Fruit fly (Drosophila melanogaster) whole organism, embryonic: ENCODE data around the gene CG8065.

ENCODE experiments used
- Antp ChIP-seq: fragments of 200-800 bp; sonication (Bioruptor generic); optimal IDR thresholded peaks from 3 replicates; lab custom pipeline; 2016; ENCODE audit warnings: missing biosample characterization, missing genetic modification characterization
- Atf6 ChIP-seq: fragments of 200-800 bp; sonication (Bioruptor generic); IDR thresholded peaks from 2 replicates; pipeline ENCODE4 v1.3.6; 2022; ENCODE audit warnings: missing biosample characterization, missing genetic modification characterization
- Bdp1 ChIP-seq: fragments of 200-800 bp; sonication (Bioruptor generic); optimal IDR thresholded peaks from 3 replicates; lab custom pipeline; 2016; ENCODE audit warnings: missing biosample characterization, missing genetic modification characterization
- CG10274 ChIP-seq: fragments of 200-800 bp; sonication (Bioruptor generic); optimal IDR thresholded peaks from 3 replicates; lab custom pipeline; 2017; ENCODE audit warnings: missing biosample characterization, mild to moderate bottlenecking, missing genetic modification characterization
- CG10979 ChIP-seq: fragments of 200-800 bp; sonication (Bioruptor generic); optimal IDR thresholded peaks from 2 replicates; lab custom pipeline; 2018; ENCODE audit warnings: missing biosample characterization, mild to moderate bottlenecking, missing genetic modification characterization, moderate library complexity
- CG12769 ChIP-seq: fragments of 200-800 bp; sonication (Bioruptor generic); optimal IDR thresholded peaks from 2 replicates; lab custom pipeline; 2019; ENCODE audit warnings: missing biosample characterization, mild to moderate bottlenecking, missing genetic modification characterization, moderate library complexity
- CG16779 ChIP-seq: fragments of 200-800 bp; sonication (Bioruptor generic); IDR thresholded peaks from 2 replicates; pipeline ENCODE4 v1.3.6; 2022; ENCODE audit warnings: missing biosample characterization, missing genetic modification characterization
- CG16815 ChIP-seq: fragments of 200-800 bp; sonication (Bioruptor generic); optimal IDR thresholded peaks from 3 replicates; lab custom pipeline; 2017; ENCODE audit warnings: missing biosample characterization, mild to moderate bottlenecking, missing genetic modification characterization
- CG17186 ChIP-seq: fragments of 200-800 bp; sonication (Bioruptor generic); optimal IDR thresholded peaks from 3 replicates; lab custom pipeline; 2017; ENCODE audit warnings: missing biosample characterization, missing genetic modification reagents, missing genetic modification characterization
- CG17912 ChIP-seq: fragments of 200-800 bp; sonication (Bioruptor generic); optimal IDR thresholded peaks from 2 replicates; lab custom pipeline; 2018; ENCODE audit warnings: missing biosample characterization, mild to moderate bottlenecking, missing genetic modification characterization
- CG1792 ChIP-seq: fragments of 200-800 bp; sonication (Bioruptor generic); optimal IDR thresholded peaks from 2 replicates; lab custom pipeline; 2016; ENCODE audit warnings: missing biosample characterization, missing genetic modification characterization
- CG18476 ChIP-seq: fragments of 200-800 bp; sonication (Bioruptor generic); optimal IDR thresholded peaks from 2 replicates; lab custom pipeline; 2016; ENCODE audit warnings: missing biosample characterization, mild to moderate bottlenecking, missing genetic modification characterization
- CG3065 ChIP-seq: fragments of 200-800 bp; sonication (Bioruptor generic); optimal IDR thresholded peaks from 2 replicates; lab custom pipeline; 2016; ENCODE audit warnings: missing biosample characterization, missing genetic modification characterization
- CG34376 ChIP-seq: fragments of 200-800 bp; sonication (Bioruptor generic); optimal IDR thresholded peaks from 2 replicates; lab custom pipeline; 2018; ENCODE audit warnings: missing biosample characterization, mild to moderate bottlenecking, missing genetic modification characterization
- CG5245 ChIP-seq: fragments of 200-800 bp; sonication (Bioruptor generic); optimal IDR thresholded peaks from 3 replicates; lab custom pipeline; 2016; ENCODE audit warnings: missing biosample characterization, missing genetic modification characterization
- CG6254 ChIP-seq: fragments of 200-800 bp; sonication (Bioruptor generic); optimal IDR thresholded peaks from 3 replicates; lab custom pipeline; 2017; ENCODE audit warnings: mild to moderate bottlenecking, missing biosample characterization, missing genetic modification reagents, missing genetic modification characterization
- CG6272 ChIP-seq: fragments of 200-800 bp; sonication (Bioruptor generic); IDR thresholded peaks from 2 replicates; pipeline ENCODE4 v1.3.6; 2022; ENCODE audit warnings: missing biosample characterization, missing genetic modification characterization
- CG8478 ChIP-seq: fragments of >200 bp; optimal IDR thresholded peaks from 2 replicates; lab custom pipeline; 2018
- CHES-1-like ChIP-seq: fragments of 200-800 bp; sonication (Bioruptor generic); optimal IDR thresholded peaks from 2 replicates; lab custom pipeline; 2016; ENCODE audit warnings: missing biosample characterization, missing genetic modification characterization
- CkIIα-i1 ChIP-seq: fragments of 200-800 bp; sonication (Bioruptor generic); IDR thresholded peaks from 2 replicates; pipeline ENCODE4 v1.3.6; 2022; ENCODE audit warnings: missing biosample characterization, missing genetic modification characterization
- Dip2 ChIP-seq: fragments of 200-800 bp; sonication (Bioruptor generic); IDR thresholded peaks from 2 replicates; pipeline ENCODE4 v1.3.6; 2022; ENCODE audit warnings: missing biosample characterization, missing genetic modification characterization
- Doc3 ChIP-seq: fragments of 200-800 bp; sonication (Bioruptor generic); IDR thresholded peaks from 3 replicates; pipeline ENCODE4 v1.3.6; 2022; ENCODE audit warnings: missing biosample characterization, missing genetic modification characterization; ENCODE audit not compliant: partially characterized antibody
- Eip74EF ChIP-seq, 2 experiments: fragments of 200-800 bp in 1 of 2; fragments of >200 bp in 1 of 2; sonication (Bioruptor generic) in 1 of 2; optimal IDR thresholded peaks; 2 replicates each; lab custom pipeline; 2017 to 2019; ENCODE audit warnings: missing biosample characterization in 2 of 2, missing genetic modification characterization in 2 of 2, mild to moderate bottlenecking in 1 of 2, moderate library complexity in 1 of 2
- HmgD ChIP-seq: fragments of 200-800 bp; sonication (Bioruptor generic); optimal IDR thresholded peaks from 3 replicates; lab custom pipeline; 2016; ENCODE audit warnings: missing biosample characterization, missing genetic modification characterization
- Hr39 ChIP-seq: fragments of >200 bp; optimal IDR thresholded peaks from 2 replicates; lab custom pipeline; 2017
- Hr78 ChIP-seq, 2 experiments: fragments of 200-800 bp in 1 of 2; fragments of >200 bp in 1 of 2; sonication (Bioruptor generic) in 1 of 2; optimal IDR thresholded peaks; 2 replicates each; lab custom pipeline; 2017 to 2019; ENCODE audit warnings: missing biosample characterization in 2 of 2, missing genetic modification characterization in 2 of 2, mild to moderate bottlenecking in 1 of 2, moderate library complexity in 1 of 2
- Mrtf ChIP-seq: fragments of 200-800 bp; sonication (Bioruptor generic); IDR thresholded peaks from 3 replicates; pipeline ENCODE4 v1.3.6; 2022; ENCODE audit warnings: missing biosample characterization, missing genetic modification characterization
- Poxn ChIP-seq: fragments of 200-800 bp; sonication (Bioruptor generic); IDR thresholded peaks from 2 replicates; pipeline ENCODE4 v1.3.6; 2022; ENCODE audit warnings: missing biosample characterization, missing genetic modification characterization
- Sox100B ChIP-seq: fragments of 200-800 bp; sonication (Bioruptor generic); optimal IDR thresholded peaks from 3 replicates; lab custom pipeline; 2018; ENCODE audit warnings: missing biosample characterization, mild to moderate bottlenecking, missing genetic modification characterization
- aop ChIP-seq: fragments of 200-800 bp; sonication (Bioruptor generic); IDR thresholded peaks from 2 replicates; pipeline ENCODE4 v1.3.6; 2022; ENCODE audit warnings: missing biosample characterization, missing genetic modification characterization
- bsh ChIP-seq, 2 experiments: fragments of 200-800 bp; sonication (Bioruptor generic); optimal IDR thresholded peaks; 2 replicates each; lab custom pipeline; 2017 to 2018; ENCODE audit warnings: mild to moderate bottlenecking in 2 of 2, missing biosample characterization in 2 of 2, missing genetic modification characterization in 2 of 2, moderate library complexity in 1 of 2
- chm ChIP-seq: fragments of 200-800 bp; sonication (Bioruptor generic); IDR thresholded peaks from 2 replicates; pipeline ENCODE4 v1.3.6; 2022; ENCODE audit warnings: missing biosample characterization, missing genetic modification characterization
- corto ChIP-seq: fragments of 200-800 bp; sonication (Bioruptor generic); optimal IDR thresholded peaks from 2 replicates; lab custom pipeline; 2016; ENCODE audit warnings: missing biosample characterization, mild to moderate bottlenecking, missing genetic modification characterization, moderate library complexity
- crol ChIP-seq: fragments of 200-800 bp; sonication (Bioruptor generic); IDR thresholded peaks from 2 replicates; pipeline ENCODE4 v1.3.6; 2022; ENCODE audit warnings: missing biosample characterization, missing genetic modification characterization
- ems ChIP-seq: fragments of 200-800 bp; sonication (Bioruptor generic); optimal IDR thresholded peaks from 3 replicates; lab custom pipeline; 2016; ENCODE audit warnings: missing biosample characterization, missing genetic modification characterization
- en ChIP-seq: fragments of 200-800 bp; sonication (Bioruptor generic); optimal IDR thresholded peaks from 2 replicates; lab custom pipeline; 2016; ENCODE audit warnings: missing biosample characterization, missing genetic modification characterization
- ewg ChIP-seq: fragments of 200-800 bp; sonication (Bioruptor generic); optimal IDR thresholded peaks from 3 replicates; lab custom pipeline; 2017; ENCODE audit warnings: mild to moderate bottlenecking, missing biosample characterization, missing genetic modification reagents, missing genetic modification characterization
- exex ChIP-seq: fragments of 200-800 bp; sonication (Bioruptor generic); optimal IDR thresholded peaks from 4 replicates; lab custom pipeline; 2018; ENCODE audit warnings: missing biosample characterization, mild to moderate bottlenecking, missing genetic modification characterization, moderate library complexity
- insv ChIP-seq, 2 experiments: fragments of 200-800 bp; sonication (Bioruptor generic); optimal IDR thresholded peaks; 3 replicates each; lab custom pipeline; 2016 to 2018; ENCODE audit warnings: missing biosample characterization in 2 of 2, missing genetic modification characterization in 2 of 2
- kay ChIP-seq: fragments of 200-800 bp; sonication (Bioruptor generic); optimal IDR thresholded peaks from 2 replicates; lab custom pipeline; 2016; ENCODE audit warnings: missing biosample characterization, missing genetic modification characterization
- lmd ChIP-seq: fragments of 200-800 bp; sonication (Bioruptor generic); IDR thresholded peaks from 2 replicates; pipeline ENCODE4 v1.3.6; 2022; ENCODE audit warnings: missing biosample characterization, missing genetic modification characterization
- nau ChIP-seq: fragments of 200-800 bp; sonication (Bioruptor generic); optimal IDR thresholded peaks from 3 replicates; lab custom pipeline; 2017; ENCODE audit warnings: missing biosample characterization, mild to moderate bottlenecking, missing genetic modification characterization, missing genetic modification reagents
- otp ChIP-seq: fragments of 200-800 bp; sonication (Bioruptor generic); IDR thresholded peaks from 3 replicates; pipeline ENCODE4, ENCODE4 v1.3.6; 2022; ENCODE audit warnings: missing biosample characterization, missing genetic modification characterization
- p53 ChIP-seq: fragments of 200-800 bp; sonication (Bioruptor generic); optimal IDR thresholded peaks from 2 replicates; lab custom pipeline; 2016; ENCODE audit warnings: missing biosample characterization, missing genetic modification characterization
- pzg ChIP-seq: fragments of 200-800 bp; sonication (Bioruptor generic); optimal IDR thresholded peaks from 3 replicates; lab custom pipeline; 2018; ENCODE audit warnings: missing biosample characterization, mild to moderate bottlenecking, missing genetic modification characterization, moderate library complexity
- row ChIP-seq: fragments of 200-800 bp; sonication (Bioruptor generic); IDR thresholded peaks from 3 replicates; pipeline ENCODE4 v1.3.6; 2022; ENCODE audit warnings: missing biosample characterization, missing genetic modification characterization
- sc ChIP-seq, 3 experiments: fragments of >200 bp in 2 of 3; fragments of 200-800 bp in 1 of 3; sonication (Bioruptor generic) in 1 of 3; optimal IDR thresholded peaks; 2 replicates in 2 of 3; 3 replicates in 1 of 3; lab custom pipeline; 2017; ENCODE audit warnings: mild to moderate bottlenecking in 1 of 3, missing biosample characterization in 1 of 3, missing genetic modification characterization in 1 of 3, missing genetic modification reagents in 1 of 3
- sd ChIP-seq: fragments of 200-800 bp; sonication (Bioruptor generic); optimal IDR thresholded peaks from 3 replicates; lab custom pipeline; 2018; ENCODE audit warnings: missing biosample characterization, mild to moderate bottlenecking, missing genetic modification characterization, moderate library complexity
- seq ChIP-seq: fragments of 200-800 bp; sonication (Bioruptor generic); IDR thresholded peaks from 2 replicates; pipeline ENCODE4 v1.3.6; 2022; ENCODE audit warnings: missing biosample characterization, missing genetic modification characterization
- tup ChIP-seq: fragments of 200-800 bp; sonication (Bioruptor generic); optimal IDR thresholded peaks from 2 replicates; lab custom pipeline; 2016; ENCODE audit warnings: missing biosample characterization, mild to moderate bottlenecking, missing genetic modification characterization, moderate library complexity

The CG8065 gene

DNA sequence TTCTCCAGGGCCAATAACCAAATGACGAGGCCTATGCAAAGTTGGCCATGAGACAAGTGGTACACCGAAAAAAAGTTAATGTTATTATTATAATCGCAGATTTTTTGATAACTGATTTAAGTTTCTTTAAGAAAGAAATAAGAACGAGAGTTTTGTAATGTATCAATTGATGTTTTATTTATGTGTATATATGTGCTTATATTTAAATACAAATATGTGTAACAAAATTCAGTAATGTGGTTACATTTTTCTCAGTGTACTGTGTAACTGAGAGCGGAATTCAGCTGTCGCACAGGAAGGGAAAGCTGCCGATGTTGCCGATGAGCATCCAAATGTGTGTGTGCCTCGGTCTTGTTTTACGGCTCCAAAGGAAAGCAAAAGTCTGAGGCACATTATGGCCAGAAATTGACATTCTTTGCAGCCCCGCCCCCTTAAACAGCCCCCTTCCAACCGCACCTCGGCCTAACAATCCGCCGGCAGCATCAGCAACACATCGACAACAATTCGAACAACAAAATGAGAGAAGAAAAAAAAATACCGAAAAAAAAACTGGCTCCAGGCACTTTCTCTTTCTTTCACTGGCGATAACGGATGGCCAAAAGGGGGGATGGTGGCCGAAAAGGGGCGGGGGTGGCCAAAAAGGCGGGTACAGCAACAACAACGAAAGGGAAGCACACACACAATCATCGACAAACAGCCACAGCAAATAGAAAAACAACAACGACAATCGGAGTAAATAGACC, 9.1 kb upstream of the CG8065 start (continued):
- TF ChIP-seq p53 (GFP tag; lab: Kevin White, UChicago) (no peak), Hr39 (no peak), insv (GFP tag; optimal IDR thresholded peaks at IDR 0.05; lab: Kevin White, UChicago) (no peak), chm (GFP tag; lab: Robert Waterston, UW) (no peak), CG6254 (GFP tag; lab: Kevin White, UChicago) (peak; percentile 34), pzg (no peak), CG10979 (peak; percentile 86), kay (GFP tag; lab: Kevin White, UChicago) (no peak), Eip74EF (GFP tag; optimal IDR thresholded peaks at IDR 0.05; lab: Kevin White, UChicago) (peak in 1 of 2 experiments; percentile 81), Hr78 (GFP tag; optimal IDR thresholded peaks at IDR 0.05; lab: Kevin White, UChicago) (peak in 1 of 2 experiments; percentile 4), crol (GFP tag; lab: Robert Waterston, UW) (peak; percentile 67), Antp (GFP tag; lab: Kevin White, UChicago) (no peak), CG8478 (lab: Kevin White, UChicago) (no peak), exex (tag; lab: Kevin White, UChicago) (no peak), CG10274 (GFP tag; lab: Kevin White, UChicago) (no peak), CG6272 (GFP tag; lab: Robert Waterston, UW) (no peak), CG18476 (GFP tag; lab: Kevin White, UChicago) (peak; percentile 1), Atf6 (GFP tag; lab: Robert Waterston, UW) (no peak), Bdp1 (GFP tag; lab: Kevin White, UChicago) (no peak), aop (no peak), HmgD (GFP tag; lab: Kevin White, UChicago) (no peak), CG16815 (GFP tag; lab: Kevin White, UChicago) (no peak), Doc3 (GFP tag; lab: Robert Waterston, UW) (no peak), bsh (GFP tag; optimal IDR thresholded peaks at IDR 0.05; lab: Kevin White, UChicago) (peak in 1 of 2 experiments; percentile 70), CG17912 (GFP tag; lab: Kevin White, UChicago) (no peak), row (GFP tag; lab: Robert Waterston, UW) (peak; percentile 54), Sox100B (GFP tag; lab: Kevin White, UChicago) (peak; percentile 75), CG17186 (GFP tag; lab: Kevin White, UChicago) (no peak), otp (GFP tag; lab: Robert Waterston, UW) (no peak), CkIIα-i1 (GFP tag; lab: Robert Waterston, UW) (no peak), CG16779 (GFP tag; lab: Robert Waterston, UW) (no peak), ewg (GFP tag; lab: Kevin White, UChicago) (peak; percentile 50), CG34376 (no peak), CG5245 (no peak), Poxn (GFP tag; lab: Robert Waterston, UW) (no peak), CG1792 (GFP tag; lab: Kevin White, UChicago) (no peak), seq (GFP tag; lab: Robert Waterston, UW) (no peak), CHES-1-like (no peak), CG3065 (GFP tag; lab: Kevin White, UChicago) (no peak), en (no peak), CG12769 (tag; lab: Kevin White, UChicago) (no peak), lmd (GFP tag; lab: Robert Waterston, UW) (peak; percentile 35), Mrtf (no peak), corto (GFP tag; lab: Kevin White, UChicago) (no peak), sc (optimal IDR thresholded peaks at IDR 0.05; lab: Kevin White, UChicago) (no peak), sc (GFP tag; optimal IDR thresholded peaks at IDR 0.05; lab: Kevin White, UChicago) (peak; percentile 19), Dip2 (GFP tag; lab: Robert Waterston, UW) (no peak), ems (GFP tag; lab: Kevin White, UChicago) (peak; percentile 15), sd (tag; lab: Kevin White, UChicago) (peak; percentile 77), nau (GFP tag; lab: Kevin White, UChicago) (peak; percentile 19), tup (no peak)
